Fruit fly (Drosophila melanogaster) whole organism: ENCODE results near the gene CG7966.

Experiments used
- Dll ChIP-seq: fragments of >200 bp; optimal IDR thresholded peaks from 2 replicates; lab custom pipeline; 2017
- psq ChIP-seq: fragments of >200 bp; optimal IDR thresholded peaks from 2 replicates; lab custom pipeline; 2017
- usp ChIP-seq: fragments of >200 bp; optimal IDR thresholded peaks from 2 replicates; lab custom pipeline; 2017; ENCODE audit warnings: missing biosample characterization, missing genetic modification characterization, mixed read lengths

DNA sequence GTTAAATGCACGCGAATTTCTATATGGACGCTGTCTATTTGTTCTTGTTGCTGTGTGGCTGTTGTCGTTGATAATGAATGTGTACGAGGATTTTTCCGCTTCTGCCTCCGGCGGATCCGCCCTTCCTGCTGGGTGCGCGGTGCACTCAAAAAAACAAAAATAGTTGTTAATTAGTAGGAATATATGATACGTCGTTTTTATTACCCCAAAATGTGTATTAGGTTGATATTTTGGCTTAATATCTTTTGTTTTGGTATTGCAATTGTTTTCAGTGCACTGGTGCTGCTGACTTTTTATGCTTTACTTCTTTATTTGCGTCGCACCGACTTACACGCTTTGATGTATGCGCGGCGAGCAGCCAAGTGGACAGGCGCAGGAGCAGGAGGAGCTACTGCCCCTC, 40.4 kb upstream of the CG7966 start:
- no peak for TF ChIP-seq psq (lab: Kevin White, UChicago)
- TF ChIP-seq usp (GFP tag; lab: Kevin White, UChicago) = no peak
- no peak for TF ChIP-seq Dll (lab: Kevin White, UChicago)
